Worm (Caenorhabditis elegans) whole organism, late embryonic: ENCODE results near the gene ceh-20.

Experiments
- dmd-4 ChIP-seq: sonication (generic microtip); optimal IDR thresholded peaks from 2 replicates; lab custom pipeline; 2016; ENCODE audit warnings: borderline replicate concordance, missing genetic modification characterization, missing compliant biosample characterization
- npax-4 ChIP-seq: sonication (generic microtip); optimal IDR thresholded peaks from 2 replicates; lab custom pipeline; 2016; ENCODE audit warnings: missing genetic modification characterization, missing compliant biosample characterization

DNA sequence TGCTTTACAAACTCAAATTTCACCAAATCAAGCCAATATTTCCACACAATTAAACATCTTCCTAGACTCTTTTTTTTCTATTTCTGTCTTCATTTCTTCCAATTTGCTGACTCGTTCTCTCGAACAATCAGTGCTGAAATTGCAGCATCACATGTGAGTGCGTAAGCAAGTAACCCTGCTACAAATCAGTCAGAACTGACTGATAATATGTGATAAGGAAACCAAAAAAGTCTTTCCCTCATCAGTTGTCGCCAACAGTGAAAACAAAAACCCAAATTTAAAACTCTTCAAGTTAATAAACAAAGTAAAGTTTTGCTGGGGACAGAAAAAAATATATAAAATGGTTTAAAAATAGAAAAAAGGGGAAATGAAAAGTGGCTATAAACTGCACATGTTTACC is 11.8 kb downstream of the ceh-20 start:
- TF ChIP-seq dmd-4 (tag; lab: Kevin White, UChicago) (no peak), npax-4 (tag; lab: Kevin White, UChicago) (no peak)
